Worm (Caenorhabditis elegans): Measurements from ENCODE around the gene F11A5.17.

ce11 chrV:16226581-16226980 lies 24.8 kb downstream of the F11A5.17 start, which contains the start of gene F11A5.13:
- TF ChIP-seq tbx-2 (tag; optimal IDR thresholded peaks at IDR 0.05) (no peak), nhr-232 (tag; optimal IDR thresholded peaks at IDR 0.05) (no peak), hlh-6 (tag; optimal IDR thresholded peaks at IDR 0.05) (no peak), gmeb-2 (tag; optimal IDR thresholded peaks at IDR 0.05) (no peak), pqm-1 (tag; optimal IDR thresholded peaks at IDR 0.05) (no peak), ceh-6 (GFP tag; optimal IDR thresholded peaks at IDR 0.05) (no peak), ceh-30 (tag; optimal IDR thresholded peaks at IDR 0.05) (no peak)
